Fruit fly (Drosophila melanogaster) whole organism, pupa: ENCODE results near the gene CG17931.

Experiments
- CG12605 ChIP-seq: fragments of 200-800 bp; sonication (Bioruptor generic); IDR thresholded peaks from 2 replicates; pipeline ENCODE4 v1.3.6; 2022; ENCODE audit warnings: missing biosample characterization, missing genetic modification characterization
- CG13204 ChIP-seq: fragments of 200-800 bp; sonication (Bioruptor generic); optimal IDR thresholded peaks from 2 replicates; lab custom pipeline; 2018; ENCODE audit warnings: missing biosample characterization, mild to moderate bottlenecking, missing genetic modification characterization, moderate library complexity
- CG14655 ChIP-seq: fragments of 200-800 bp; sonication (Bioruptor generic); optimal IDR thresholded peaks from 3 replicates; lab custom pipeline; 2017; ENCODE audit warnings: mild to moderate bottlenecking, missing biosample characterization, missing genetic modification reagents, missing genetic modification characterization
- CG32121 ChIP-seq: fragments of 200-800 bp; sonication (Bioruptor generic); IDR thresholded peaks from 2 replicates; pipeline ENCODE4 v1.3.6; 2022; ENCODE audit warnings: missing biosample characterization, missing genetic modification characterization
- CG34367 ChIP-seq: fragments of 200-800 bp; sonication (Bioruptor generic); optimal IDR thresholded peaks from 2 replicates; lab custom pipeline; 2018; ENCODE audit warnings: missing biosample characterization, mild to moderate bottlenecking, missing genetic modification characterization
- CG8159 ChIP-seq: fragments of 200-800 bp; sonication (Bioruptor generic); optimal IDR thresholded peaks from 3 replicates; lab custom pipeline; 2018; ENCODE audit warnings: missing biosample characterization, mild to moderate bottlenecking, missing genetic modification characterization, moderate library complexity
- CG9948 ChIP-seq: fragments of 200-800 bp; sonication (Bioruptor generic); optimal IDR thresholded peaks from 2 replicates; lab custom pipeline; 2018; ENCODE audit warnings: missing biosample characterization, mild to moderate bottlenecking, missing genetic modification characterization, moderate library complexity
- D1 ChIP-seq: fragments of 200-800 bp; sonication (Bioruptor generic); optimal IDR thresholded peaks from 2 replicates; lab custom pipeline; 2018; ENCODE audit warnings: missing biosample characterization, mild to moderate bottlenecking, missing genetic modification characterization, moderate library complexity
- EcR ChIP-seq: fragments of 200-800 bp; sonication (Bioruptor generic); optimal IDR thresholded peaks from 3 replicates; lab custom pipeline; 2019; ENCODE audit warnings: missing biosample characterization, missing genetic modification characterization, mild to moderate bottlenecking, moderate library complexity, missing genetic modification reagents
- Pif1B ChIP-seq: fragments of 200-800 bp; sonication (Bioruptor generic); optimal IDR thresholded peaks from 3 replicates; lab custom pipeline; 2016; ENCODE audit warnings: missing biosample characterization, missing genetic modification characterization
- fd96Ca ChIP-seq: fragments of 200-800 bp; sonication (Bioruptor generic); IDR thresholded peaks from 3 replicates; pipeline ENCODE4 v1.3.6; 2022; ENCODE audit warnings: missing biosample characterization, missing genetic modification characterization
- gl ChIP-seq: fragments of 200-800 bp; sonication (Bioruptor generic); optimal IDR thresholded peaks from 2 replicates; lab custom pipeline; 2018; ENCODE audit warnings: missing biosample characterization, mild to moderate bottlenecking, missing genetic modification characterization
- rn ChIP-seq: fragments of 200-800 bp; sonication (Bioruptor generic); IDR thresholded peaks from 2 replicates; pipeline ENCODE4 v1.3.6; 2022; ENCODE audit warnings: missing biosample characterization, missing genetic modification characterization

DNA sequence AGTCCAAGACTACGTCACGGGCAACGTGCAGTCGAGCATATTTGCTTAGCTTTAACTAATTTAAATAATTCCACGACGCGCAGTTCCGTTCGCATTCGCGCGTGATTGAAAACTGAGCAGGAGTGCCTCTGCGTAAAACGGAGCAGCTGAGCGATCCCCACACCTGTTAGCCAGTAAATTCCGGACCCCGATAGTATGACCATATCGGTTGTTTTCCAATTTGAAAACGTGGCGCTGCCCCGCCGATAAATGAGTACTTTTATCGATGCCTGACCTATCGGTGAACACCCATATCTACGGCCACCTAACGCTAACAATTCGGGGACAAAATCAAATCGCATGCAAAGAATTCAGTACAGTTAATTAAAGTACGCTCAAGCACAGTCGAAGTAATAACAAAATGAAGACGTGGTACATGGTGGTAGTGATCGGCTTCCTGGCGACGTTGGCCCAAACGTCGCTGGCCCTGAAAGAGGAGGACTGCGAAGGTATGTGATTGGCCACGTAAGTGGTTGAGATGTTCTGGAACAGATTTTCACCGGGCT lies 10.1 kb downstream of the CG17931 start, which contains the start of the genes CG14879 and Manf:
- no peak for TF ChIP-seq CG32121 (GFP tag; lab: Robert Waterston, UW)
- no peak for TF ChIP-seq EcR
- TF ChIP-seq gl (tag; lab: Kevin White, UChicago): no peak
- TF ChIP-seq fd96Ca (GFP tag; lab: Robert Waterston, UW): no peak
- no peak for TF ChIP-seq CG8159 (tag; lab: Kevin White, UChicago)
- TF ChIP-seq D1 (tag; lab: Kevin White, UChicago): no peak
- no peak for TF ChIP-seq rn (GFP tag; lab: Robert Waterston, UW)
- TF ChIP-seq CG9948 (tag; lab: Kevin White, UChicago): no peak
- no peak for TF ChIP-seq CG34367 (tag; lab: Kevin White, UChicago)
- TF ChIP-seq CG12605 (GFP tag; lab: Robert Waterston, UW): no peak
- TF ChIP-seq Pif1B (GFP tag; lab: Kevin White, UChicago): no peak
- no peak for TF ChIP-seq CG14655 (GFP tag; lab: Kevin White, UChicago)
- TF ChIP-seq CG13204 (GFP tag; lab: Kevin White, UChicago): no peak
